Worm (Caenorhabditis elegans) whole organism, L4 larva: Measurements from ENCODE around the gene che-10.

Experiments
- D1046.2 ChIP-seq: fragments of 200-800 bp; sonication (Bioruptor generic); IDR thresholded peaks from 2 replicates; pipeline ENCODE4 v1.3.6; 2022; ENCODE audit warnings: missing genetic modification characterization, missing compliant biosample characterization
- F10B5.3 ChIP-seq: sonication (generic microtip); optimal IDR thresholded peaks from 2 replicates; lab custom pipeline; 2016; ENCODE audit warnings: mild to moderate bottlenecking, missing genetic modification characterization, missing compliant biosample characterization
- T20F7.1 ChIP-seq: fragments of 200-800 bp; sonication (Bioruptor generic); optimal IDR thresholded peaks from 2 replicates; lab custom pipeline; 2018; ENCODE audit warnings: mild to moderate bottlenecking, missing genetic modification characterization, missing compliant biosample characterization
- Y75B8A.6 ChIP-seq: fragments of 200-800 bp; sonication (Bioruptor generic); IDR thresholded peaks from 2 replicates; pipeline ENCODE4 v1.3.6; 2022; ENCODE audit warnings: missing genetic modification reagents, missing genetic modification characterization, missing compliant biosample characterization
- ZK337.2 ChIP-seq: fragments of 200-800 bp; sonication (Bioruptor generic); IDR thresholded peaks from 2 replicates; pipeline ENCODE4 v1.3.6; 2022; ENCODE audit warnings: missing genetic modification reagents, missing genetic modification characterization, missing compliant biosample characterization
- aha-1 ChIP-seq: fragments of 150-350 bp; peaks from one replicate; lab custom pipeline; 2014; ENCODE audit warnings: missing biosample characterization, missing genetic modification characterization
- arid-1 ChIP-seq: fragments of 200-800 bp; sonication (Bioruptor generic); conservative IDR thresholded peaks from 2 replicates; pipeline ENCODE4 v1.3.6; 2022; ENCODE audit warnings: missing genetic modification reagents, missing genetic modification characterization, missing compliant biosample characterization
- ceh-32 ChIP-seq: sonication (generic microtip); optimal IDR thresholded peaks from 2 replicates; lab custom pipeline; 2016; ENCODE audit warnings: mild to moderate bottlenecking, missing genetic modification characterization, missing compliant biosample characterization; ENCODE audit not compliant: poor library complexity
- ceh-82 ChIP-seq: sonication (generic microtip); optimal IDR thresholded peaks from 2 replicates; lab custom pipeline; 2017; ENCODE audit warnings: missing biosample characterization, missing genetic modification characterization
- ctbp-1 ChIP-seq: fragments of 200-800 bp; sonication (Bioruptor generic); IDR thresholded peaks from 2 replicates; pipeline ENCODE4 v1.3.6; 2022; ENCODE audit warnings: missing genetic modification reagents, missing genetic modification characterization, missing compliant biosample characterization
- daf-19 ChIP-seq: fragments of 200-800 bp; sonication (Bioruptor generic); conservative IDR thresholded peaks from 2 replicates; pipeline ENCODE4 v1.3.6; 2022; ENCODE audit warnings: missing genetic modification characterization, missing compliant biosample characterization
- dmd-8 ChIP-seq: fragments of 200-800 bp; sonication (Bioruptor generic); IDR thresholded peaks from 2 replicates; pipeline ENCODE4 v1.3.6; 2022; ENCODE audit warnings: missing genetic modification characterization, missing compliant biosample characterization
- duxl-1 ChIP-seq: sonication (generic microtip); optimal IDR thresholded peaks from 2 replicates; lab custom pipeline; 2016; ENCODE audit warnings: mild to moderate bottlenecking, missing genetic modification characterization, moderate library complexity, missing compliant biosample characterization; ENCODE audit not compliant: poor library complexity
- dve-1 ChIP-seq: sonication (generic microtip); optimal IDR thresholded peaks from 2 replicates; lab custom pipeline; 2017; ENCODE audit warnings: antibody characterized with exemption, mild to moderate bottlenecking, missing genetic modification characterization, missing compliant biosample characterization; ENCODE audit not compliant: insufficient read depth
- egl-27 ChIP-seq: sonication (generic microtip); optimal IDR thresholded peaks from 3 replicates; lab custom pipeline; 2017; ENCODE audit warnings: missing biosample characterization, missing genetic modification reagents, missing genetic modification characterization
- hlh-11 ChIP-seq: fragments of 200-800 bp; sonication (Bioruptor generic); optimal IDR thresholded peaks from 2 replicates; lab custom pipeline; 2018; ENCODE audit warnings: mild to moderate bottlenecking, missing genetic modification characterization, missing compliant biosample characterization
- lin-29 ChIP-seq: fragments of 200-800 bp; sonication (Bioruptor generic); IDR thresholded peaks from 2 replicates; pipeline ENCODE4 v1.3.6; 2022; ENCODE audit warnings: missing genetic modification reagents, missing genetic modification characterization, missing compliant biosample characterization
- mdl-1 ChIP-seq, 2 experiments: fragments of 150-350 bp in 1 of 2; sonication (generic microtip) in 1 of 2; optimal IDR thresholded peaks; 2 replicates each; lab custom pipeline; 2014 to 2017; ENCODE audit warnings: missing biosample characterization in 2 of 2, missing genetic modification characterization in 2 of 2
- mxl-3 ChIP-seq: fragments of 200-800 bp; sonication (Bioruptor generic); optimal IDR thresholded peaks from 2 replicates; lab custom pipeline; 2018; ENCODE audit warnings: mild to moderate bottlenecking, missing genetic modification characterization, missing compliant biosample characterization
- nhr-102 ChIP-seq: sonication (generic microtip); optimal IDR thresholded peaks from 2 replicates; lab custom pipeline; 2016; ENCODE audit warnings: mild to moderate bottlenecking, missing genetic modification characterization, moderate library complexity, missing compliant biosample characterization
- nhr-237 ChIP-seq: sonication (generic microtip); optimal IDR thresholded peaks from 2 replicates; lab custom pipeline; 2017; ENCODE audit warnings: missing biosample characterization, missing genetic modification characterization
- nhr-28 ChIP-seq: fragments of 150-350 bp; optimal IDR thresholded peaks from 2 replicates; lab custom pipeline; 2014; ENCODE audit warnings: missing biosample characterization, missing genetic modification characterization
- nhr-41 ChIP-seq: fragments of 200-800 bp; sonication (Bioruptor generic); IDR thresholded peaks from 2 replicates; pipeline ENCODE4 v1.3.6; 2022; ENCODE audit warnings: missing genetic modification reagents, missing genetic modification characterization, missing compliant biosample characterization
- pha-4 ChIP-seq, 2 experiments: fragments of 150-350 bp in 1 of 2; fragments of 200-800 bp in 1 of 2; sonication (Bioruptor generic) in 1 of 2; IDR thresholded peaks in 1 of 2; optimal IDR thresholded peaks in 1 of 2; 2 replicates each; pipeline versions ENCODE4 v1.3.6 to Lab custom; 2014 to 2022; ENCODE audit warnings: missing genetic modification characterization in 2 of 2, missing genetic modification reagents in 2 of 2, missing biosample characterization in 1 of 2, missing compliant biosample characterization in 1 of 2
- php-3 ChIP-seq: fragments of 200-800 bp; sonication (Bioruptor generic); IDR thresholded peaks from 2 replicates; pipeline ENCODE4 v1.3.6; 2022; ENCODE audit warnings: missing genetic modification reagents, missing genetic modification characterization, missing compliant biosample characterization
- pqm-1 ChIP-seq: sonication (generic microtip); optimal IDR thresholded peaks from 2 replicates; lab custom pipeline; 2017; ENCODE audit warnings: missing biosample characterization, missing genetic modification characterization
- set-16 ChIP-seq: fragments of 200-800 bp; sonication (Bioruptor generic); IDR thresholded peaks from 2 replicates; pipeline ENCODE4 v1.3.6; 2022; ENCODE audit warnings: missing genetic modification reagents, missing genetic modification characterization, missing compliant biosample characterization
- skn-1 ChIP-seq: fragments of 150-350 bp; optimal IDR thresholded peaks from 2 replicates; lab custom pipeline; 2014; ENCODE audit warnings: missing biosample characterization, missing genetic modification characterization
- snpc-1.2 ChIP-seq: fragments of 200-800 bp; sonication (Bioruptor generic); IDR thresholded peaks from 2 replicates; pipeline ENCODE4 v1.3.6; 2022; ENCODE audit warnings: missing genetic modification reagents, missing genetic modification characterization, missing compliant biosample characterization
- snpc-4 ChIP-seq: fragments of 150-350 bp; optimal IDR thresholded peaks from 2 replicates; lab custom pipeline; 2014; ENCODE audit warnings: missing biosample characterization, missing genetic modification characterization
- spr-1 ChIP-seq: sonication (generic microtip); optimal IDR thresholded peaks from 2 replicates; lab custom pipeline; 2016; ENCODE audit warnings: mild to moderate bottlenecking, missing genetic modification characterization, missing compliant biosample characterization
- unc-62 ChIP-seq, 3 experiments: fragments of 150-350 bp in 1 of 3; sonication (generic microtip); optimal IDR thresholded peaks in 2 of 3; peaks in 1 of 3; 1 replicate in 1 of 3; 2 replicates in 2 of 3; lab custom pipeline; 2014 to 2017; ENCODE audit warnings: missing biosample characterization in 3 of 3, missing genetic modification characterization in 3 of 3, missing genetic modification reagents in 3 of 3, missing genotype in 1 of 3
- zip-11 ChIP-seq: fragments of 200-800 bp; sonication (Bioruptor generic); IDR thresholded peaks from 2 replicates; pipeline ENCODE4 v1.3.6; 2022; ENCODE audit warnings: missing genetic modification characterization, missing compliant biosample characterization

che-10 gene

ce11 chrII:4583203-4583912 is 54.8 kb downstream of the che-10 start:
- TF ChIP-seq nhr-28 (tag; lab: Kevin White, UChicago) (no peak), snpc-4 (tag; lab: Kevin White, UChicago) (no peak), dve-1 (tag; lab: Kevin White, UChicago) (no peak), ctbp-1 (0 out of 2 replicates have a peak, but pooled peaks have one; percentile 15), pqm-1 (tag; lab: Kevin White, UChicago) (no peak), dmd-8 (GFP tag; lab: Robert Waterston, UW) (no peak), D1046.2 (GFP tag; lab: Robert Waterston, UW) (0 out of 2 replicates have a peak, but pooled peaks have one; percentile 34), set-16 (GFP tag; lab: Robert Waterston, UW) (no peak), daf-19 (GFP tag; lab: Robert Waterston, UW) (no peak)
- TF ChIP-seq, all 104 proteins: peak for 2

ce11 chrII:4581090-4581489 is 57.1 kb downstream of the che-10 start:
- TF ChIP-seq ZK337.2 = no peak
- TF ChIP-seq unc-62 (GFP tag; optimal IDR thresholded peaks at IDR 0.05 in 1 of 2; lab: Kevin White, UChicago) = peak in 1 of 2 experiments; percentile 41
- no peak for TF ChIP-seq unc-62 (tag; optimal IDR thresholded peaks at IDR 0.05; lab: Kevin White, UChicago)
- peak; percentile 68 for TF ChIP-seq aha-1 (tag; lab: Kevin White, UChicago)

- TF ChIP-seq Y75B8A.6 (GFP tag; lab: Robert Waterston, UW) (no peak), mdl-1 (tag; optimal IDR thresholded peaks at IDR 0.05; lab: Kevin White, UChicago) (no peak), nhr-237 (tag; lab: Kevin White, UChicago) (no peak), hlh-11 (tag; lab: Kevin White, UChicago) (no peak), egl-27 (tag; lab: Kevin White, UChicago) (no peak), duxl-1 (no peak), ceh-82 (no peak), arid-1 (GFP tag; lab: Robert Waterston, UW) (no peak), F10B5.3 (tag; lab: Kevin White, UChicago) (no peak), aha-1 (tag; lab: Kevin White, UChicago) (no peak), dmd-8 (GFP tag; lab: Robert Waterston, UW) (no peak), set-16 (GFP tag; lab: Robert Waterston, UW) (no peak), pha-4 (GFP tag; IDR thresholded peaks at IDR 0.05; lab: Robert Waterston, UW) (no peak), pha-4 (tag; optimal IDR thresholded peaks at IDR 0.05; lab: Kevin White, UChicago) (no peak)
Observed at ce11 chrII:4579920-4580474, 58.1 kb downstream of the che-10 start.

ce11 chrII:4579375-4579774 is 58.8 kb downstream of the che-10 start:
- no peak for TF ChIP-seq lin-29
- TF ChIP-seq php-3 = no peak
- TF ChIP-seq mxl-3 = no peak
- TF ChIP-seq egl-27 (tag; lab: Kevin White, UChicago) = no peak
- no peak for TF ChIP-seq ZK337.2
- TF ChIP-seq skn-1 (tag; lab: Kevin White, UChicago) = no peak
- no peak for TF ChIP-seq spr-1 (tag; lab: Kevin White, UChicago)
- no peak for TF ChIP-seq zip-11 (GFP tag; lab: Robert Waterston, UW)
- no peak for TF ChIP-seq ceh-32
- TF ChIP-seq snpc-1.2 (GFP tag; lab: Robert Waterston, UW) = no peak
- TF ChIP-seq arid-1 (GFP tag; lab: Robert Waterston, UW) = no peak
- no peak for TF ChIP-seq duxl-1
- no peak for TF ChIP-seq T20F7.1 (GFP tag; lab: Kevin White, UChicago)
- TF ChIP-seq nhr-102 (tag; lab: Kevin White, UChicago) = no peak
- TF ChIP-seq nhr-41 (GFP tag; lab: Robert Waterston, UW) = no peak
- TF ChIP-seq, all 104 proteins: peak for 0
